Fruit fly (Drosophila melanogaster): ENCODE results near the gene eIF2beta.

eIF2beta gene

DNA sequence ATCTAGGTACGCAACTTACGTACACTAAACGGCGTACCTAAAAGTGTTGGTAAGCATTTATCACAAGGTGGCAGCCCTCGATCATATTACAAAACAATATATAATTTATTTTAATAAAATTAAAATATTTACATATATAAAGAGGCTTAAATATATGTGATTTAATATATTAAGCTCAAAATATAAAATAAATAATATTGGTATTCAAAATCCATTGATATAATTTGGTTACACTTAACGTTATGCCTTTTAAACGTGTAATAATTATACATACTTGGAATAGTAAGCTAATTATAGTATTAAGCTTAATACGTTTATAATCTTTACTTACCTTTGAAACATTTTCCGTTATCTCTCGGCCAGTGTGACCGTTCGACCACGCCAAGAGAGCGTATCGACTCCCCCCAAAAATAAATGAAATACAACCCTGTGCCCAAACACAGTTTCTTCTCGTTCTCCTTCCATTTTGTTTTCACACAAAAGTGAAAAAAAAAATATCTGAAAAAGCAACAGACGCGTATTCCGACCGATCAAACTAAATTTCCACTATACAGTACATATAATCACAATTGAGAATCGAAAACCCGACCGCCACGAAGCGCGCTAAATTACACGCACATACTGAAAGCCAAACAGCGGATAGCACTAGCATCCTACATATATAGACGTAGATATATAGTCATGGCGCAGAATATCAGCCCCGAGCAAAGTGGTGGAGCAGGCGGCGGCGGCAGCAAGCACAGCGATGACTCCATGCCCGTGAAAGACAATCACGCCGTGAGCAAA is 22.5 kb downstream of the eIF2beta start, which contains the start of the genes CG10646 and vih (continued):
- TF ChIP-seq jumu (GFP tag; optimal IDR thresholded peaks at IDR 0.05), result peak; percentile 31
- no peak for TF ChIP-seq Sox102F (GFP tag; optimal IDR thresholded peaks at IDR 0.05)
- TF ChIP-seq CG3281 (GFP tag; optimal IDR thresholded peaks at IDR 0.05), result peak; percentile 48
- TF ChIP-seq dmrt99B (tag; optimal IDR thresholded peaks at IDR 0.05), result peak; percentile 14
- TF ChIP-seq en (GFP tag; optimal IDR thresholded peaks at IDR 0.05), result no peak
- no peak for TF ChIP-seq CG5180 (GFP tag; optimal IDR thresholded peaks at IDR 0.05)
- TF ChIP-seq knrl (GFP tag; IDR thresholded peaks at IDR 0.05; ENCODE audit: partially characterized antibody), result 0 out of 3 replicates have a peak, but pooled peaks have one; percentile 23
- peak; percentile 37 for TF ChIP-seq gsb-n (tag; optimal IDR thresholded peaks at IDR 0.05)
- peak; percentile 42 for TF ChIP-seq Sry-β (GFP tag; optimal IDR thresholded peaks at IDR 0.05)
- no peak for TF ChIP-seq gro (GFP tag; optimal IDR thresholded peaks at IDR 0.05)
- 0 out of 3 replicates have a peak, but pooled peaks have one; percentile 6 for TF ChIP-seq H15 (GFP tag; IDR thresholded peaks at IDR 0.05)
- peak; percentile 28 for TF ChIP-seq Fer2 (tag; optimal IDR thresholded peaks at IDR 0.05)
- peak; percentile 21 for TF ChIP-seq nerfin-1 (tag; optimal IDR thresholded peaks at IDR 0.05)
- peak; percentile 96 for TF ChIP-seq MESR4 (GFP tag; optimal IDR thresholded peaks at IDR 0.05)
- TF ChIP-seq CG31441 (GFP tag; IDR thresholded peaks at IDR 0.05), result peak; percentile 63
- TF ChIP-seq mam (GFP tag; optimal IDR thresholded peaks at IDR 0.05), result peak; percentile 45
- peak; percentile 75 for TF ChIP-seq CG12659 (GFP tag; optimal IDR thresholded peaks at IDR 0.05)
- TF ChIP-seq CG4424 (GFP tag; optimal IDR thresholded peaks at IDR 0.05), result peak; percentile 51
- peak; percentile 31; the same call in 1 of the 2 replicates for TF ChIP-seq H2.0 (GFP tag; IDR thresholded peaks at IDR 0.05)
- TF ChIP-seq CG8944 (GFP tag; optimal IDR thresholded peaks at IDR 0.05), result no peak
- peak; percentile 60 for TF ChIP-seq Dref (GFP tag; IDR thresholded peaks at IDR 0.05)
- peak; percentile 35 for TF ChIP-seq Max (GFP tag; optimal IDR thresholded peaks at IDR 0.05)
- TF ChIP-seq CG18262 (tag; optimal IDR thresholded peaks at IDR 0.05), result peak; percentile 60
- TF ChIP-seq Bgb (GFP tag; IDR thresholded peaks at IDR 0.05; ENCODE audit: partially characterized antibody), result peak; percentile 17; the same call in 1 of the 2 replicates
- peak; percentile 63 for TF ChIP-seq CG12155 (GFP tag; optimal IDR thresholded peaks at IDR 0.05)
- TF ChIP-seq CG9727 (GFP tag; optimal IDR thresholded peaks at IDR 0.05), result peak; percentile 55
- TF ChIP-seq CG13287 (GFP tag; IDR thresholded peaks at IDR 0.05; ENCODE audit: partially characterized antibody), result peak; percentile 40; the same call in 1 of the 2 replicates
- peak in 1 of 2 experiments; percentile 35 for TF ChIP-seq bsh (GFP tag; optimal IDR thresholded peaks at IDR 0.05)
- TF ChIP-seq CG42726 (GFP tag; IDR thresholded peaks at IDR 0.05; ENCODE audit: partially characterized antibody), result no peak
- TF ChIP-seq Side (GFP tag; optimal IDR thresholded peaks at IDR 0.05), result peak; percentile 33
- no peak for TF ChIP-seq run (tag; optimal IDR thresholded peaks at IDR 0.05)
- TF ChIP-seq CG4820 (GFP tag; optimal IDR thresholded peaks at IDR 0.05), result peak; percentile 42
- TF ChIP-seq D (optimal IDR thresholded peaks at IDR 0.05), result no peak
- peak; percentile 37 for TF ChIP-seq D (GFP tag; optimal IDR thresholded peaks at IDR 0.05)
- no peak for TF ChIP-seq CG18476 (GFP tag; optimal IDR thresholded peaks at IDR 0.05)
- TF ChIP-seq sug (tag; optimal IDR thresholded peaks at IDR 0.05), result peak; percentile 45
- TF ChIP-seq ind (GFP tag; optimal IDR thresholded peaks at IDR 0.05), result peak; percentile 59
- 0 out of 2 replicates have a peak, but pooled peaks have one; percentile 29 for TF ChIP-seq al (GFP tag; IDR thresholded peaks at IDR 0.05)
- peak; percentile 11 for TF ChIP-seq oc (tag; optimal IDR thresholded peaks at IDR 0.05)
- TF ChIP-seq CG15601 (tag; optimal IDR thresholded peaks at IDR 0.05), result peak; percentile 21
- TF ChIP-seq CG15269 (tag; optimal IDR thresholded peaks at IDR 0.05), result peak; percentile 43
- peak; percentile 70 for TF ChIP-seq CG17829 (tag; optimal IDR thresholded peaks at IDR 0.05)
- TF ChIP-seq E2f1 (GFP tag; IDR thresholded peaks at IDR 0.05), result 0 out of 2 replicates have a peak, but pooled peaks have one; percentile 23
- TF ChIP-seq CG2678 (tag; optimal IDR thresholded peaks at IDR 0.05), result peak; percentile 57
- TF ChIP-seq D19A (tag; optimal IDR thresholded peaks at IDR 0.05), result peak; percentile 35
- peak; percentile 4 for TF ChIP-seq tap (tag; optimal IDR thresholded peaks at IDR 0.05)
- peak; percentile 7 for TF ChIP-seq tup (GFP tag; optimal IDR thresholded peaks at IDR 0.05)
- peak; percentile 60 for TF ChIP-seq slbo (GFP tag; IDR thresholded peaks at IDR 0.05)
